Fruit fly (Drosophila melanogaster) whole organism, embryonic: ENCODE data around the gene CG14644.

ENCODE experiments used
- Bteb2 ChIP-seq: fragments of 200-800 bp; sonication (Bioruptor generic); optimal IDR thresholded peaks from 2 replicates; lab custom pipeline; 2016; ENCODE audit warnings: missing biosample characterization, missing genetic modification characterization
- C15 ChIP-seq: fragments of 200-800 bp; sonication (Bioruptor generic); IDR thresholded peaks from 3 replicates; pipeline ENCODE4 v1.3.6; 2022; ENCODE audit warnings: missing biosample characterization, missing genetic modification characterization
- CG10209 ChIP-seq: fragments of 200-800 bp; sonication (Bioruptor generic); optimal IDR thresholded peaks from 3 replicates; lab custom pipeline; 2017; ENCODE audit warnings: missing biosample characterization, mild to moderate bottlenecking, missing genetic modification characterization, missing genetic modification reagents
- CG10565 ChIP-seq: fragments of 200-800 bp; sonication (Bioruptor generic); optimal IDR thresholded peaks from 3 replicates; lab custom pipeline; 2016; ENCODE audit warnings: missing biosample characterization, mild to moderate bottlenecking, missing genetic modification characterization
- CG11398 ChIP-seq: fragments of 200-800 bp; sonication (Bioruptor generic); optimal IDR thresholded peaks from 2 replicates; lab custom pipeline; 2016; ENCODE audit warnings: missing biosample characterization, missing genetic modification characterization
- CG12104 ChIP-seq: fragments of 200-800 bp; sonication (Bioruptor generic); optimal IDR thresholded peaks from 3 replicates; lab custom pipeline; 2016; ENCODE audit warnings: missing biosample characterization, missing genetic modification characterization
- CG12219 ChIP-seq: fragments of 200-800 bp; sonication (Bioruptor generic); optimal IDR thresholded peaks from 3 replicates; lab custom pipeline; 2018; ENCODE audit warnings: missing biosample characterization, mild to moderate bottlenecking, missing genetic modification characterization
- CG13287 ChIP-seq: fragments of 200-800 bp; sonication (Bioruptor generic); IDR thresholded peaks from 2 replicates; pipeline ENCODE4 v1.3.6; 2022; ENCODE audit warnings: missing biosample characterization, missing genetic modification characterization; ENCODE audit not compliant: partially characterized antibody
- CG15479 ChIP-seq: fragments of 200-800 bp; sonication (Bioruptor generic); optimal IDR thresholded peaks from 3 replicates; lab custom pipeline; 2019; ENCODE audit warnings: missing biosample characterization, mild to moderate bottlenecking, missing genetic modification characterization, moderate library complexity
- CG15601 ChIP-seq: fragments of 200-800 bp; sonication (Bioruptor generic); optimal IDR thresholded peaks from 3 replicates; lab custom pipeline; 2019; ENCODE audit warnings: missing biosample characterization, mild to moderate bottlenecking, missing genetic modification characterization, moderate library complexity
- CG1647 ChIP-seq: fragments of 200-800 bp; sonication (Bioruptor generic); optimal IDR thresholded peaks from 3 replicates; lab custom pipeline; 2016; ENCODE audit warnings: missing biosample characterization, missing genetic modification characterization
- CG17568 ChIP-seq: fragments of 200-800 bp; sonication (Bioruptor generic); optimal IDR thresholded peaks from 2 replicates; lab custom pipeline; 2018; ENCODE audit warnings: missing biosample characterization, mild to moderate bottlenecking, missing genetic modification characterization, moderate library complexity
- CG2129 ChIP-seq: fragments of 200-800 bp; sonication (Bioruptor generic); IDR thresholded peaks from 2 replicates; pipeline ENCODE4 v1.3.6; 2022; ENCODE audit warnings: missing biosample characterization, missing genetic modification characterization; ENCODE audit not compliant: partially characterized antibody
- CG34376 ChIP-seq: fragments of 200-800 bp; sonication (Bioruptor generic); optimal IDR thresholded peaks from 2 replicates; lab custom pipeline; 2018; ENCODE audit warnings: missing biosample characterization, mild to moderate bottlenecking, missing genetic modification characterization
- CG4328 ChIP-seq: fragments of 200-800 bp; sonication (Bioruptor generic); optimal IDR thresholded peaks from 3 replicates; lab custom pipeline; 2017; ENCODE audit warnings: missing biosample characterization, missing genetic modification reagents, missing genetic modification characterization
- CG4360 ChIP-seq: fragments of 200-800 bp; sonication (Bioruptor generic); IDR thresholded peaks from 2 replicates; pipeline ENCODE4 v1.3.6; 2022; ENCODE audit warnings: missing biosample characterization, missing genetic modification characterization
- CG4404 ChIP-seq: fragments of 200-800 bp; sonication (Bioruptor generic); IDR thresholded peaks from 2 replicates; pipeline ENCODE4 v1.3.6; 2022; ENCODE audit warnings: missing biosample characterization, missing genetic modification characterization
- CG6689 ChIP-seq: fragments of 200-800 bp; sonication (Bioruptor generic); IDR thresholded peaks from 2 replicates; pipeline ENCODE4 v1.3.6; 2022; ENCODE audit warnings: missing biosample characterization, missing genetic modification characterization
- CG7556 ChIP-seq: fragments of 200-800 bp; sonication (Bioruptor generic); optimal IDR thresholded peaks from 2 replicates; lab custom pipeline; 2017; ENCODE audit warnings: missing biosample characterization, mild to moderate bottlenecking, missing genetic modification characterization
- CG8281 ChIP-seq: fragments of 200-800 bp; sonication (Bioruptor generic); optimal IDR thresholded peaks from 2 replicates; lab custom pipeline; 2018; ENCODE audit warnings: missing biosample characterization, mild to moderate bottlenecking, missing genetic modification characterization, moderate library complexity
- CG8290 ChIP-seq, 3 experiments: fragments of 200-800 bp; sonication (Bioruptor generic); optimal IDR thresholded peaks; 2 replicates each; lab custom pipeline; 2016 to 2019; ENCODE audit warnings: missing biosample characterization in 3 of 3, missing genetic modification characterization in 3 of 3, mild to moderate bottlenecking in 2 of 3, moderate library complexity in 1 of 3
- D ChIP-seq, 2 experiments: fragments of 200-800 bp in 1 of 2; fragments of >200 bp in 1 of 2; sonication (Bioruptor generic) in 1 of 2; optimal IDR thresholded peaks; 2 replicates in 1 of 2; 3 replicates in 1 of 2; lab custom pipeline; 2017; ENCODE audit warnings: mild to moderate bottlenecking in 1 of 2, missing biosample characterization in 1 of 2, missing genetic modification characterization in 1 of 2, missing genetic modification reagents in 1 of 2
- Dbx ChIP-seq: fragments of 200-800 bp; sonication (Bioruptor generic); IDR thresholded peaks from 3 replicates; pipeline ENCODE4 v1.3.6; 2022; ENCODE audit warnings: missing biosample characterization, missing genetic modification characterization
- Dfd ChIP-seq, 2 experiments: fragments of >200 bp; optimal IDR thresholded peaks; 2 replicates each; lab custom pipeline; 2017; ENCODE audit warnings: missing biosample characterization in 2 of 2, missing genetic modification characterization in 2 of 2
- Dref ChIP-seq: fragments of 200-800 bp; sonication (Bioruptor generic); IDR thresholded peaks from 2 replicates; pipeline ENCODE4 v1.3.6; 2022; ENCODE audit warnings: missing biosample characterization, missing genetic modification characterization
- Ets97D ChIP-seq: fragments of 200-800 bp; sonication (Bioruptor generic); optimal IDR thresholded peaks from 3 replicates; lab custom pipeline; 2016; ENCODE audit warnings: missing biosample characterization, missing genetic modification characterization
- Hand ChIP-seq: fragments of 200-800 bp; sonication (Bioruptor generic); optimal IDR thresholded peaks from 2 replicates; lab custom pipeline; 2017; ENCODE audit warnings: mild to moderate bottlenecking, missing biosample characterization, missing genetic modification reagents, missing genetic modification characterization
- Hey ChIP-seq: fragments of 200-800 bp; sonication (Bioruptor generic); optimal IDR thresholded peaks from 3 replicates; lab custom pipeline; 2018; ENCODE audit warnings: missing biosample characterization, mild to moderate bottlenecking, missing genetic modification characterization
- HmgZ ChIP-seq: fragments of 200-800 bp; sonication (Bioruptor generic); optimal IDR thresholded peaks from 2 replicates; lab custom pipeline; 2018; ENCODE audit warnings: missing biosample characterization, mild to moderate bottlenecking, missing genetic modification characterization
- Hr3 ChIP-seq: fragments of 200-800 bp; sonication (Bioruptor generic); optimal IDR thresholded peaks from 3 replicates; lab custom pipeline; 2016; ENCODE audit warnings: missing biosample characterization, missing genetic modification characterization
- Oli ChIP-seq: fragments of 200-800 bp; sonication (Bioruptor generic); optimal IDR thresholded peaks from 2 replicates; lab custom pipeline; 2018; ENCODE audit warnings: missing biosample characterization, mild to moderate bottlenecking, missing genetic modification characterization, moderate library complexity
- Rfx ChIP-seq: fragments of 200-800 bp; sonication (Bioruptor generic); IDR thresholded peaks from 2 replicates; pipeline ENCODE4 v1.3.6; 2022; ENCODE audit warnings: missing biosample characterization, missing genetic modification characterization
- ac ChIP-seq: fragments of 200-800 bp; sonication (Bioruptor generic); optimal IDR thresholded peaks from 3 replicates; lab custom pipeline; 2017; ENCODE audit warnings: missing biosample characterization, mild to moderate bottlenecking, missing genetic modification characterization
- al ChIP-seq: fragments of 200-800 bp; sonication (Bioruptor generic); IDR thresholded peaks from 2 replicates; pipeline ENCODE4 v1.3.6; 2022; ENCODE audit warnings: missing biosample characterization, missing genetic modification characterization
- ara ChIP-seq: fragments of 200-800 bp; sonication (Bioruptor generic); IDR thresholded peaks from 2 replicates; pipeline ENCODE4 v1.3.6; 2022; ENCODE audit warnings: missing biosample characterization, missing genetic modification characterization
- caup ChIP-seq: fragments of 200-800 bp; sonication (Bioruptor generic); optimal IDR thresholded peaks from 3 replicates; lab custom pipeline; 2017; ENCODE audit warnings: missing biosample characterization, mild to moderate bottlenecking, missing genetic modification characterization, moderate library complexity; ENCODE audit not compliant: severe bottlenecking
- gt ChIP-seq: fragments of 200-800 bp; sonication (Bioruptor generic); IDR thresholded peaks from 2 replicates; pipeline ENCODE4 v1.3.6; 2022; ENCODE audit warnings: missing biosample characterization, missing genetic modification characterization
- hbn ChIP-seq: fragments of 200-800 bp; sonication (Bioruptor generic); IDR thresholded peaks from 2 replicates; pipeline ENCODE4 v1.3.6; 2022; ENCODE audit warnings: missing biosample characterization, missing genetic modification characterization; ENCODE audit not compliant: partially characterized antibody
- lov ChIP-seq, 2 experiments: fragments of 200-800 bp in 1 of 2; fragments of >200 bp in 1 of 2; sonication (Bioruptor generic) in 1 of 2; IDR thresholded peaks in 1 of 2; optimal IDR thresholded peaks in 1 of 2; 2 replicates in 1 of 2; 3 replicates in 1 of 2; pipeline versions ENCODE4 v1.3.6 to Lab custom; 2017 to 2022; ENCODE audit warnings: missing biosample characterization in 1 of 2, missing genetic modification characterization in 1 of 2
- nom ChIP-seq: fragments of 200-800 bp; sonication (Bioruptor generic); optimal IDR thresholded peaks from 2 replicates; lab custom pipeline; 2017; ENCODE audit warnings: missing biosample characterization, missing genetic modification characterization, mild to moderate bottlenecking, moderate library complexity, missing genetic modification reagents
- odd ChIP-seq: fragments of 200-800 bp; sonication (Bioruptor generic); optimal IDR thresholded peaks from 2 replicates; lab custom pipeline; 2017; ENCODE audit warnings: missing biosample characterization, mild to moderate bottlenecking, missing genetic modification characterization
- slou ChIP-seq: fragments of 200-800 bp; sonication (Bioruptor generic); optimal IDR thresholded peaks from 3 replicates; lab custom pipeline; 2016; ENCODE audit warnings: missing biosample characterization, missing genetic modification characterization
- zen2 ChIP-seq: fragments of 200-800 bp; sonication (Bioruptor generic); IDR thresholded peaks from 3 replicates; pipeline ENCODE4 v1.3.6; 2022; ENCODE audit warnings: missing biosample characterization, missing genetic modification characterization; ENCODE audit not compliant: partially characterized antibody

Gene CG14644

dm6 chr3R:4220780-4221179 is 32.1 kb downstream of the CG14644 start (continued):
- TF ChIP-seq CG17568 (GFP tag; lab: Kevin White, UChicago) = no peak
- TF ChIP-seq CG13287 (GFP tag; lab: Robert Waterston, UW) = peak; percentile 99
- peak; percentile 95 for TF ChIP-seq hbn (GFP tag; lab: Robert Waterston, UW)
- no peak for TF ChIP-seq lov (optimal IDR thresholded peaks at IDR 0.05; lab: Kevin White, UChicago)
- TF ChIP-seq lov (GFP tag; IDR thresholded peaks at IDR 0.05; lab: Robert Waterston, UW) = no peak
- peak; percentile 70; the same call in 2 of the 3 replicates for TF ChIP-seq Dbx (GFP tag; lab: Robert Waterston, UW)
- no peak for TF ChIP-seq odd (GFP tag; lab: Kevin White, UChicago)
- no peak for TF ChIP-seq slou (GFP tag; lab: Kevin White, UChicago)
- no peak for TF ChIP-seq Hand (GFP tag; lab: Kevin White, UChicago)
- TF ChIP-seq ara (GFP tag; lab: Robert Waterston, UW) = no peak
- TF ChIP-seq HmgZ (tag; lab: Kevin White, UChicago) = peak; percentile 74
- TF ChIP-seq al (GFP tag; lab: Robert Waterston, UW) = 0 out of 2 replicates have a peak, but pooled peaks have one; percentile 10
- TF ChIP-seq CG2129 (GFP tag; lab: Robert Waterston, UW) = peak; percentile 92
- TF ChIP-seq Hr3 (GFP tag; lab: Kevin White, UChicago) = peak; percentile 20
- TF ChIP-seq zen2 (GFP tag; lab: Robert Waterston, UW) = peak; percentile 97
- TF ChIP-seq Hey (tag; lab: Kevin White, UChicago) = no peak
- TF ChIP-seq Rfx (GFP tag; lab: Robert Waterston, UW) = peak; percentile 76

dm6 chr3R:4220030-4220429 is 32.8 kb downstream of the CG14644 start, which contains the start of gene CG31516:
TSS of gene CG31516 (minus strand) at chr3R:4220130.
- no peak for TF ChIP-seq Ets97D (GFP tag; lab: Kevin White, UChicago)

dm6 chr3R:4215264-4215993 is 37.4 kb downstream of the CG14644 start, which contains the start of gene CG14636:
TSS of gene CG14636 (minus strand) at chr3R:4215314.
- TF ChIP-seq CG8281 (tag; lab: Kevin White, UChicago) (peak; percentile 35), gt (GFP tag; lab: Robert Waterston, UW) (no peak), CG11398 (GFP tag; lab: Kevin White, UChicago) (peak; percentile 11), CG12219 (GFP tag; lab: Kevin White, UChicago) (peak; percentile 58), CG34376 (GFP tag; lab: Kevin White, UChicago) (peak; percentile 61), CG12104 (GFP tag; lab: Kevin White, UChicago) (peak; percentile 22), Dref (0 out of 2 replicates have a peak, but pooled peaks have one; percentile 8), caup (GFP tag; lab: Kevin White, UChicago) (peak; percentile 67), CG15479 (no peak), CG2129 (GFP tag; lab: Robert Waterston, UW) (no peak), C15 (GFP tag; lab: Robert Waterston, UW) (peak; percentile 71; the same call in 1 of the 3 replicates), CG4404 (GFP tag; lab: Robert Waterston, UW) (peak; percentile 46; the same call in 1 of the 2 replicates), CG6689 (GFP tag; lab: Robert Waterston, UW) (peak; percentile 79), CG10209 (GFP tag; lab: Kevin White, UChicago) (peak; percentile 67), nom (GFP tag; lab: Kevin White, UChicago) (peak; percentile 34), CG15601 (tag; lab: Kevin White, UChicago) (no peak), Oli (tag; lab: Kevin White, UChicago) (peak; percentile 77), D (optimal IDR thresholded peaks at IDR 0.05; lab: Kevin White, UChicago) (no peak), D (GFP tag; optimal IDR thresholded peaks at IDR 0.05; lab: Kevin White, UChicago) (no peak), CG10565 (GFP tag; lab: Kevin White, UChicago) (no peak), CG1647 (GFP tag; lab: Kevin White, UChicago) (peak; percentile 33), CG8290 (GFP tag; optimal IDR thresholded peaks at IDR 0.05; lab: Kevin White, UChicago) (no peak), CG8290 (tag; optimal IDR thresholded peaks at IDR 0.05; lab: Kevin White, UChicago) (peak in 1 of 2 experiments; percentile 62), CG4328 (peak; percentile 64), Bteb2 (GFP tag; lab: Kevin White, UChicago) (peak; percentile 50), ac (GFP tag; lab: Kevin White, UChicago) (no peak), CG4360 (GFP tag; lab: Robert Waterston, UW) (no peak), Dfd (GFP tag; optimal IDR thresholded peaks at IDR 0.05; lab: Kevin White, UChicago) (no peak), CG7556 (peak; percentile 69)
